Fruit fly (Drosophila melanogaster): ENCODE data around the gene CG32269.

Gene CG32269

dm6 chr3L:3222643-3223389 is 14.0 kb upstream of the CG32269 start, which contains the start of the genes RpL28 and eIF1 (continued):
- TF ChIP-seq lola (GFP tag; optimal IDR thresholded peaks at IDR 0.05) = peak in 1 of 3 experiments; percentile 79
- peak; percentile 90 for TF ChIP-seq chn (GFP tag; optimal IDR thresholded peaks at IDR 0.05)
- peak; percentile 67 for TF ChIP-seq CTCF (GFP tag; optimal IDR thresholded peaks at IDR 0.05)
- peak; percentile 88 for TF ChIP-seq CG2875 (GFP tag; optimal IDR thresholded peaks at IDR 0.05)
- TF ChIP-seq CG3281 (GFP tag; optimal IDR thresholded peaks at IDR 0.05) = peak; percentile 94
- peak; percentile 69 for TF ChIP-seq CG4730 (GFP tag; IDR thresholded peaks at IDR 0.05)
- TF ChIP-seq CG4328 (GFP tag; optimal IDR thresholded peaks at IDR 0.05) = peak; percentile 92
- no peak for TF ChIP-seq gem (tag; optimal IDR thresholded peaks at IDR 0.05)
- TF ChIP-seq Fer3 (tag; optimal IDR thresholded peaks at IDR 0.05) = peak; percentile 90
- TF ChIP-seq Mad (GFP tag; optimal IDR thresholded peaks at IDR 0.05) = peak; percentile 94
- TF ChIP-seq Sox100B (GFP tag; optimal IDR thresholded peaks at IDR 0.05) = peak; percentile 93
- TF ChIP-seq oc (tag; optimal IDR thresholded peaks at IDR 0.05) = no peak
- TF ChIP-seq hth (optimal IDR thresholded peaks at IDR 0.05) = no peak
- peak; percentile 80 for TF ChIP-seq Chrac-16 (GFP tag; optimal IDR thresholded peaks at IDR 0.05)
- TF ChIP-seq sens (GFP tag) = peak; percentile 97
- peak; percentile 93 for TF ChIP-seq CG10654 (GFP tag; optimal IDR thresholded peaks at IDR 0.05)
- TF ChIP-seq pb (GFP tag; optimal IDR thresholded peaks at IDR 0.05) = peak; percentile 88
- peak; percentile 60 for TF ChIP-seq stwl (tag; optimal IDR thresholded peaks at IDR 0.05)
- TF ChIP-seq Hr3 (GFP tag; optimal IDR thresholded peaks at IDR 0.05) = peak; percentile 82
- peak; percentile 52 for TF ChIP-seq ftz-f1 (GFP tag; optimal IDR thresholded peaks at IDR 0.05)
- peak; percentile 80 for TF ChIP-seq CG8388 (GFP tag; optimal IDR thresholded peaks at IDR 0.05)
- peak; percentile 63; the same call in 2 of the 3 replicates for TF ChIP-seq CG11695 (GFP tag; IDR thresholded peaks at IDR 0.05)
- peak; percentile 69 for TF ChIP-seq ab (GFP tag; optimal IDR thresholded peaks at IDR 0.05)
- peak; percentile 74 for TF ChIP-seq Nf-YA (GFP tag; IDR thresholded peaks at IDR 0.05)
- TF ChIP-seq Fer2 (tag; optimal IDR thresholded peaks at IDR 0.05) = peak; percentile 82
- peak; percentile 78 for TF ChIP-seq CG10462 (GFP tag; optimal IDR thresholded peaks at IDR 0.05)
- TF ChIP-seq dm (GFP tag; optimal IDR thresholded peaks at IDR 0.05) = peak; percentile 96
- no peak; the same call in 1 of the 2 replicates for TF ChIP-seq tna (GFP tag; IDR thresholded peaks at IDR 0.05; ENCODE audit: partially characterized antibody)
- peak; percentile 85 for TF ChIP-seq CG17829 (tag; optimal IDR thresholded peaks at IDR 0.05)
- TF ChIP-seq CG3838 (GFP tag; optimal IDR thresholded peaks at IDR 0.05) = peak; percentile 84
- TF ChIP-seq az2 (GFP tag; optimal IDR thresholded peaks at IDR 0.05) = peak; percentile 88
- peak; percentile 91 for TF ChIP-seq CG13296 (GFP tag; optimal IDR thresholded peaks at IDR 0.05)
- peak; percentile 91 for TF ChIP-seq CG17328 (GFP tag; IDR thresholded peaks at IDR 0.05)
- TF ChIP-seq Dfd (GFP tag; optimal IDR thresholded peaks at IDR 0.05) = no peak
- TF ChIP-seq prd (optimal IDR thresholded peaks at IDR 0.05) = no peak
- peak; percentile 74 for TF ChIP-seq prd (GFP tag; IDR thresholded peaks at IDR 0.05)
- peak; percentile 95 for TF ChIP-seq CG14710 (tag; optimal IDR thresholded peaks at IDR 0.05)
- TF ChIP-seq Usf (GFP tag; optimal IDR thresholded peaks at IDR 0.05) = peak; percentile 90
- TF ChIP-seq CG9727 (GFP tag; optimal IDR thresholded peaks at IDR 0.05) = peak; percentile 97
- TF ChIP-seq CG16779 (GFP tag; IDR thresholded peaks at IDR 0.05) = peak; percentile 84
- peak; percentile 92 for TF ChIP-seq CG17186 (GFP tag; optimal IDR thresholded peaks at IDR 0.05)
- TF ChIP-seq gsb (GFP tag; IDR thresholded peaks at IDR 0.05) = peak; percentile 56
- TF ChIP-seq Eip74EF (GFP tag; optimal IDR thresholded peaks at IDR 0.05) = peak in 1 of 2 experiments; percentile 44
- TF ChIP-seq HLH3B (GFP tag; IDR thresholded peaks at IDR 0.05) = peak; percentile 82
- peak; percentile 99 for TF ChIP-seq HLHmδ (GFP tag; optimal IDR thresholded peaks at IDR 0.05)
- TF ChIP-seq ap (GFP tag; IDR thresholded peaks at IDR 0.05) = peak; percentile 84
- TF ChIP-seq Rfx (GFP tag; IDR thresholded peaks at IDR 0.05) = peak; percentile 94
- no peak for TF ChIP-seq usp (GFP tag; optimal IDR thresholded peaks at IDR 0.05)
- TF ChIP-seq fru (optimal IDR thresholded peaks at IDR 0.05) = no peak
- TF ChIP-seq cad (GFP tag; optimal IDR thresholded peaks at IDR 0.05) = no peak
- TF ChIP-seq CG17802 (tag; optimal IDR thresholded peaks at IDR 0.05) = peak; percentile 89
